Worm (Caenorhabditis elegans): ENCODE results near the gene slc-36.5.

- TF ChIP-seq elt-1 (tag; optimal IDR thresholded peaks at IDR 0.05; ENCODE audit: borderline replicate concordance, insufficient read depth) (no peak), nhr-237 (tag; optimal IDR thresholded peaks at IDR 0.05) (no peak), snpc-4 (tag; optimal IDR thresholded peaks at IDR 0.05) (no peak), nhr-76 (tag; optimal IDR thresholded peaks at IDR 0.05) (no peak), ztf-11 (tag; optimal IDR thresholded peaks at IDR 0.05) (no peak), elt-3 (tag; optimal IDR thresholded peaks at IDR 0.05) (no peak)
These were observed 46.8 kb downstream of the slc-36.5 start for ce11 chrII:6830012-6830411.
